Fruit fly (Drosophila melanogaster) whole organism, embryonic: ENCODE measurements around the gene zye.

Experiments
- Abd-B ChIP-seq: fragments of 200-800 bp; sonication (Bioruptor generic); optimal IDR thresholded peaks from 2 replicates; lab custom pipeline; 2018; ENCODE audit warnings: missing biosample characterization, mild to moderate bottlenecking, missing genetic modification characterization, moderate library complexity
- Atf3 ChIP-seq: fragments of 200-800 bp; sonication (Bioruptor generic); optimal IDR thresholded peaks from 3 replicates; lab custom pipeline; 2016; ENCODE audit warnings: missing biosample characterization, missing genetic modification characterization
- Bdp1 ChIP-seq: fragments of 200-800 bp; sonication (Bioruptor generic); optimal IDR thresholded peaks from 3 replicates; lab custom pipeline; 2016; ENCODE audit warnings: missing biosample characterization, missing genetic modification characterization
- CG11247 ChIP-seq: fragments of 200-800 bp; sonication (Bioruptor generic); IDR thresholded peaks from 2 replicates; pipeline ENCODE4 v1.3.6; 2022; ENCODE audit warnings: missing biosample characterization, missing genetic modification characterization
- CG12104 ChIP-seq: fragments of 200-800 bp; sonication (Bioruptor generic); optimal IDR thresholded peaks from 3 replicates; lab custom pipeline; 2016; ENCODE audit warnings: missing biosample characterization, missing genetic modification characterization
- CG12659 ChIP-seq: fragments of 200-800 bp; sonication (Bioruptor generic); optimal IDR thresholded peaks from 3 replicates; lab custom pipeline; 2017; ENCODE audit warnings: mild to moderate bottlenecking, missing biosample characterization, missing genetic modification reagents, missing genetic modification characterization
- CG13123 ChIP-seq: fragments of 200-800 bp; sonication (Bioruptor generic); optimal IDR thresholded peaks from 2 replicates; lab custom pipeline; 2016; ENCODE audit warnings: missing biosample characterization, missing genetic modification characterization
- CG14050 ChIP-seq: fragments of 200-800 bp; sonication (Bioruptor generic); IDR thresholded peaks from 3 replicates; pipeline ENCODE4 v1.3.6; 2022; ENCODE audit warnings: missing biosample characterization, missing genetic modification characterization
- CG14667 ChIP-seq: fragments of 200-800 bp; sonication (Bioruptor generic); IDR thresholded peaks from 2 replicates; pipeline ENCODE4 v1.3.6; 2022; ENCODE audit warnings: missing biosample characterization, missing genetic modification characterization
- CG16779 ChIP-seq: fragments of 200-800 bp; sonication (Bioruptor generic); IDR thresholded peaks from 2 replicates; pipeline ENCODE4 v1.3.6; 2022; ENCODE audit warnings: missing biosample characterization, missing genetic modification characterization
- CG16815 ChIP-seq: fragments of 200-800 bp; sonication (Bioruptor generic); optimal IDR thresholded peaks from 3 replicates; lab custom pipeline; 2017; ENCODE audit warnings: missing biosample characterization, mild to moderate bottlenecking, missing genetic modification characterization
- CG1832 ChIP-seq: fragments of 200-800 bp; sonication (Bioruptor generic); optimal IDR thresholded peaks from 2 replicates; lab custom pipeline; 2017; ENCODE audit warnings: missing biosample characterization, mild to moderate bottlenecking, missing genetic modification characterization, inconsistent platforms
- CG2678 ChIP-seq: fragments of 200-800 bp; sonication (Bioruptor generic); optimal IDR thresholded peaks from 3 replicates; lab custom pipeline; 2019; ENCODE audit warnings: missing biosample characterization, mild to moderate bottlenecking, missing genetic modification characterization, moderate library complexity
- CG2712 ChIP-seq: fragments of 200-800 bp; optimal IDR thresholded peaks from 3 replicates; lab custom pipeline; 2019; ENCODE audit warnings: missing biosample characterization, mild to moderate bottlenecking, missing genetic modification characterization, moderate library complexity
- CG30020 ChIP-seq: fragments of 200-800 bp; optimal IDR thresholded peaks from 2 replicates; lab custom pipeline; 2019; ENCODE audit warnings: missing biosample characterization, mild to moderate bottlenecking, missing genetic modification characterization, moderate library complexity
- CG30403 ChIP-seq: fragments of 200-800 bp; sonication (Bioruptor generic); optimal IDR thresholded peaks from 3 replicates; lab custom pipeline; 2016; ENCODE audit warnings: missing biosample characterization, missing genetic modification characterization
- CG3065 ChIP-seq: fragments of 200-800 bp; sonication (Bioruptor generic); optimal IDR thresholded peaks from 2 replicates; lab custom pipeline; 2016; ENCODE audit warnings: missing biosample characterization, missing genetic modification characterization
- CG33557 ChIP-seq: fragments of 200-800 bp; sonication (Bioruptor generic); optimal IDR thresholded peaks from 2 replicates; lab custom pipeline; 2019; ENCODE audit warnings: missing biosample characterization, mild to moderate bottlenecking, missing genetic modification characterization, moderate library complexity
- CG34224 ChIP-seq: fragments of 200-800 bp; sonication (Bioruptor generic); IDR thresholded peaks from 3 replicates; pipeline ENCODE4 v1.3.6; 2022; ENCODE audit warnings: missing biosample characterization, missing genetic modification characterization; ENCODE audit not compliant: partially characterized antibody
- CG6272 ChIP-seq: fragments of 200-800 bp; sonication (Bioruptor generic); IDR thresholded peaks from 2 replicates; pipeline ENCODE4 v1.3.6; 2022; ENCODE audit warnings: missing biosample characterization, missing genetic modification characterization
- CG6689 ChIP-seq: fragments of 200-800 bp; sonication (Bioruptor generic); IDR thresholded peaks from 2 replicates; pipeline ENCODE4 v1.3.6; 2022; ENCODE audit warnings: missing biosample characterization, missing genetic modification characterization
- CG7987 ChIP-seq: fragments of 200-800 bp; sonication (Bioruptor generic); optimal IDR thresholded peaks from 2 replicates; lab custom pipeline; 2018; ENCODE audit warnings: missing biosample characterization, mild to moderate bottlenecking, missing genetic modification characterization, moderate library complexity
- Dll ChIP-seq: fragments of 200-800 bp; sonication (Bioruptor generic); IDR thresholded peaks from 4 replicates; pipeline ENCODE4 v1.3.6; 2022; ENCODE audit warnings: missing biosample characterization, missing genetic modification characterization; ENCODE audit not compliant: partially characterized antibody
- Dp ChIP-seq: fragments of 200-800 bp; sonication (Bioruptor generic); optimal IDR thresholded peaks from 2 replicates; lab custom pipeline; 2018; ENCODE audit warnings: missing biosample characterization, mild to moderate bottlenecking, missing genetic modification characterization, moderate library complexity
- Drgx ChIP-seq: fragments of 200-800 bp; sonication (Bioruptor generic); IDR thresholded peaks from 2 replicates; pipeline ENCODE4 v1.3.6; 2022; ENCODE audit warnings: missing biosample characterization, missing genetic modification characterization
- Eip74EF ChIP-seq, 2 experiments: fragments of 200-800 bp in 1 of 2; fragments of >200 bp in 1 of 2; sonication (Bioruptor generic) in 1 of 2; optimal IDR thresholded peaks; 2 replicates each; lab custom pipeline; 2017 to 2019; ENCODE audit warnings: missing biosample characterization in 2 of 2, missing genetic modification characterization in 2 of 2, mild to moderate bottlenecking in 1 of 2, moderate library complexity in 1 of 2
- Elba2 ChIP-seq: fragments of 200-800 bp; sonication (Bioruptor generic); optimal IDR thresholded peaks from 3 replicates; lab custom pipeline; 2016; ENCODE audit warnings: missing biosample characterization, missing genetic modification characterization
- GATAe ChIP-seq: fragments of 200-800 bp; sonication (Bioruptor generic); conservative IDR thresholded peaks from 2 replicates; pipeline ENCODE4 v1.3.6; 2022; ENCODE audit warnings: missing biosample characterization, missing genetic modification characterization
- H2.0 ChIP-seq: fragments of 200-800 bp; sonication (Bioruptor generic); IDR thresholded peaks from 2 replicates; pipeline ENCODE4 v1.3.6; 2022; ENCODE audit warnings: missing biosample characterization, missing genetic modification characterization
- Hmr ChIP-seq: fragments of 200-800 bp; sonication (Bioruptor generic); optimal IDR thresholded peaks from 3 replicates; lab custom pipeline; 2017; ENCODE audit warnings: mild to moderate bottlenecking, missing biosample characterization, missing genetic modification reagents, missing genetic modification characterization
- ac ChIP-seq: fragments of 200-800 bp; sonication (Bioruptor generic); optimal IDR thresholded peaks from 3 replicates; lab custom pipeline; 2017; ENCODE audit warnings: missing biosample characterization, mild to moderate bottlenecking, missing genetic modification characterization
- caup ChIP-seq: fragments of 200-800 bp; sonication (Bioruptor generic); optimal IDR thresholded peaks from 3 replicates; lab custom pipeline; 2017; ENCODE audit warnings: missing biosample characterization, mild to moderate bottlenecking, missing genetic modification characterization, moderate library complexity; ENCODE audit not compliant: severe bottlenecking
- ems ChIP-seq: fragments of 200-800 bp; sonication (Bioruptor generic); optimal IDR thresholded peaks from 3 replicates; lab custom pipeline; 2016; ENCODE audit warnings: missing biosample characterization, missing genetic modification characterization
- eve ChIP-seq, 2 experiments: fragments of >200 bp; optimal IDR thresholded peaks; 2 replicates each; lab custom pipeline; 2017; ENCODE audit warnings: missing biosample characterization in 2 of 2, missing genetic modification characterization in 2 of 2
- ewg ChIP-seq: fragments of 200-800 bp; sonication (Bioruptor generic); optimal IDR thresholded peaks from 3 replicates; lab custom pipeline; 2017; ENCODE audit warnings: mild to moderate bottlenecking, missing biosample characterization, missing genetic modification reagents, missing genetic modification characterization
- hb ChIP-seq: fragments of 200-800 bp; sonication (Bioruptor generic); IDR thresholded peaks from 3 replicates; pipeline ENCODE4 v1.3.6; 2022; ENCODE audit warnings: missing biosample characterization, missing genetic modification characterization; ENCODE audit not compliant: partially characterized antibody
- hth ChIP-seq: fragments of >200 bp; optimal IDR thresholded peaks from 2 replicates; lab custom pipeline; 2017; ENCODE audit warnings: inconsistent platforms
- jigr1 ChIP-seq: fragments of 200-800 bp; sonication (Bioruptor generic); IDR thresholded peaks from 3 replicates; pipeline ENCODE4 v1.3.6; 2022; ENCODE audit warnings: missing biosample characterization, missing genetic modification characterization
- ken ChIP-seq: fragments of 200-800 bp; sonication (Bioruptor generic); IDR thresholded peaks from 3 replicates; pipeline ENCODE4 v1.3.6; 2022; ENCODE audit warnings: missing biosample characterization, missing genetic modification characterization
- lilli ChIP-seq: fragments of 200-800 bp; sonication (Bioruptor generic); optimal IDR thresholded peaks from 3 replicates; lab custom pipeline; 2016; ENCODE audit warnings: missing biosample characterization, missing genetic modification characterization
- oc ChIP-seq: fragments of 200-800 bp; sonication (Bioruptor generic); optimal IDR thresholded peaks from 2 replicates; lab custom pipeline; 2018; ENCODE audit warnings: missing biosample characterization, mild to moderate bottlenecking, missing genetic modification characterization, moderate library complexity
- pros ChIP-seq: fragments of 200-800 bp; sonication (Bioruptor generic); optimal IDR thresholded peaks from 3 replicates; lab custom pipeline; 2019; ENCODE audit warnings: missing biosample characterization, mild to moderate bottlenecking, missing genetic modification characterization, moderate library complexity
- sd ChIP-seq: fragments of 200-800 bp; sonication (Bioruptor generic); optimal IDR thresholded peaks from 3 replicates; lab custom pipeline; 2018; ENCODE audit warnings: missing biosample characterization, mild to moderate bottlenecking, missing genetic modification characterization, moderate library complexity
- slbo ChIP-seq: fragments of 200-800 bp; sonication (Bioruptor generic); IDR thresholded peaks from 2 replicates; pipeline ENCODE4 v1.3.6; 2022; ENCODE audit warnings: missing biosample characterization, missing genetic modification characterization
- slou ChIP-seq: fragments of 200-800 bp; sonication (Bioruptor generic); optimal IDR thresholded peaks from 3 replicates; lab custom pipeline; 2016; ENCODE audit warnings: missing biosample characterization, missing genetic modification characterization
- sob ChIP-seq: fragments of 200-800 bp; sonication (Bioruptor generic); IDR thresholded peaks from 2 replicates; pipeline ENCODE4 v1.3.6; 2022; ENCODE audit warnings: missing biosample characterization, missing genetic modification characterization
- ssp ChIP-seq: fragments of 200-800 bp; sonication (Bioruptor generic); IDR thresholded peaks from 2 replicates; pipeline ENCODE4 v1.3.6; 2022; ENCODE audit warnings: missing biosample characterization, missing genetic modification characterization
- stwl ChIP-seq: fragments of 200-800 bp; sonication (Bioruptor generic); optimal IDR thresholded peaks from 3 replicates; lab custom pipeline; 2018; ENCODE audit warnings: missing biosample characterization, mild to moderate bottlenecking, missing genetic modification characterization, moderate library complexity
- zen ChIP-seq: fragments of 200-800 bp; sonication (Bioruptor generic); optimal IDR thresholded peaks from 3 replicates; lab custom pipeline; 2018; ENCODE audit warnings: missing biosample characterization, mild to moderate bottlenecking, missing genetic modification characterization, moderate library complexity
- zen2 ChIP-seq: fragments of 200-800 bp; sonication (Bioruptor generic); IDR thresholded peaks from 3 replicates; pipeline ENCODE4 v1.3.6; 2022; ENCODE audit warnings: missing biosample characterization, missing genetic modification characterization; ENCODE audit not compliant: partially characterized antibody
- zfh1 ChIP-seq: fragments of 200-800 bp; sonication (Bioruptor generic); IDR thresholded peaks from 3 replicates; pipeline ENCODE4 v1.3.6; 2022; ENCODE audit warnings: missing biosample characterization, missing genetic modification characterization

The zye gene

dm6 chr3L:20436069-20436468 is 22.7 kb downstream of the zye start, which contains the start of the genes mRpL15 and CtIP (continued):
- TF ChIP-seq ac (GFP tag; lab: Kevin White, UChicago) (no peak), zfh1 (GFP tag; lab: Robert Waterston, UW) (no peak), CG7987 (GFP tag; lab: Kevin White, UChicago) (no peak), CG1832 (GFP tag; lab: Kevin White, UChicago) (no peak), slbo (GFP tag; lab: Robert Waterston, UW) (no peak), hth (no peak), CG13123 (GFP tag; lab: Kevin White, UChicago) (no peak), Drgx (no peak), CG2678 (no peak), stwl (tag; lab: Kevin White, UChicago) (peak; percentile 68), Dll (no peak; the same call in 3 of the 4 replicates), zen2 (GFP tag; lab: Robert Waterston, UW) (no peak), jigr1 (GFP tag; lab: Robert Waterston, UW) (no peak), sd (tag; lab: Kevin White, UChicago) (peak; percentile 53), zen (tag; lab: Kevin White, UChicago) (no peak), lilli (GFP tag; lab: Kevin White, UChicago) (no peak), ssp (GFP tag; lab: Robert Waterston, UW) (no peak), CG6272 (GFP tag; lab: Robert Waterston, UW) (no peak), H2.0 (GFP tag; lab: Robert Waterston, UW) (no peak), ems (GFP tag; lab: Kevin White, UChicago) (no peak), CG12104 (GFP tag; lab: Kevin White, UChicago) (no peak), slou (no peak), GATAe (GFP tag; lab: Robert Waterston, UW) (no peak), Eip74EF (GFP tag; optimal IDR thresholded peaks at IDR 0.05; lab: Kevin White, UChicago) (no peak), Abd-B (GFP tag; lab: Kevin White, UChicago) (no peak), sob (GFP tag; lab: Robert Waterston, UW) (no peak), CG34224 (peak; percentile 26; the same call in 1 of the 3 replicates), caup (GFP tag; lab: Kevin White, UChicago) (no peak), CG14050 (GFP tag; lab: Robert Waterston, UW) (no peak), Elba2 (GFP tag; lab: Kevin White, UChicago) (no peak), pros (GFP tag; lab: Kevin White, UChicago) (no peak), ewg (GFP tag; lab: Kevin White, UChicago) (peak; percentile 67), CG16815 (no peak), CG14667 (GFP tag; lab: Robert Waterston, UW) (no peak), oc (tag; lab: Kevin White, UChicago) (no peak), CG16779 (GFP tag; lab: Robert Waterston, UW) (no peak), CG3065 (GFP tag; lab: Kevin White, UChicago) (no peak), Hmr (GFP tag; lab: Kevin White, UChicago) (no peak), CG6689 (GFP tag; lab: Robert Waterston, UW) (no peak), CG30403 (GFP tag; lab: Kevin White, UChicago) (no peak), Atf3 (GFP tag; lab: Kevin White, UChicago) (no peak), CG11247 (GFP tag; lab: Robert Waterston, UW) (no peak), CG33557 (GFP tag; lab: Kevin White, UChicago) (no peak), ken (no peak), CG12659 (GFP tag; lab: Kevin White, UChicago) (peak; percentile 47), CG2712 (tag; lab: Kevin White, UChicago) (peak; percentile 11), Dp (GFP tag; lab: Kevin White, UChicago) (peak; percentile 62), CG30020 (tag; lab: Kevin White, UChicago) (peak; percentile 13), eve (GFP tag; optimal IDR thresholded peaks at IDR 0.05; lab: Kevin White, UChicago) (no peak), Bdp1 (GFP tag; lab: Kevin White, UChicago) (no peak), hb (GFP tag; lab: Robert Waterston, UW) (no peak)
